Worm (Caenorhabditis elegans): Measurements from ENCODE around the gene iars-1.
A peak's percentile ranks its signal among the peaks of the same experiment; 100 is the strongest.
"Not testable (repeated sequence)": the region's sequence is repeated elsewhere in the genome, so short reads cannot be mapped to it uniquely, and the experiment has no call there.

The iars-1 gene

ce11 chrIV:10368326-10368725 lies at the start of gene iars-1:
Gene iars-1 (plus strand): TSS chrIV:10368601.
- peak; percentile 67 for TF ChIP-seq zip-8 (tag; optimal IDR thresholded peaks at IDR 0.05)
- TF ChIP-seq sem-2 (GFP tag; optimal IDR thresholded peaks at IDR 0.05), result no peak

- TF ChIP-seq elt-3 (tag; optimal IDR thresholded peaks at IDR 0.05); ham-2 (GFP tag; optimal IDR thresholded peaks at IDR 0.05); lin-32 (GFP tag; optimal IDR thresholded peaks at IDR 0.05): not testable (repeated sequence)
Observed at ce11 chrIV:10322650-10323049, 45.8 kb upstream of the iars-1 start, which contains the start of gene R09E10.1. Gene R09E10.1 (minus strand): TSS chrIV:10322750.

- TF ChIP-seq ham-2 (GFP tag; optimal IDR thresholded peaks at IDR 0.05), result peak; percentile 57
- no peak for TF ChIP-seq nhr-2 (tag; optimal IDR thresholded peaks at IDR 0.05)
Observed at ce11 chrIV:10330962-10331361, 37.4 kb upstream of the iars-1 start.

- TF ChIP-seq nhr-2 (tag; optimal IDR thresholded peaks at IDR 0.05) (no peak), nhr-76 (tag; optimal IDR thresholded peaks at IDR 0.05) (no peak), mls-2 (tag; optimal IDR thresholded peaks at IDR 0.05) (no peak), ham-2 (GFP tag; optimal IDR thresholded peaks at IDR 0.05) (no peak), flh-1 (GFP tag; optimal IDR thresholded peaks at IDR 0.05) (no peak), nhr-237 (tag; optimal IDR thresholded peaks at IDR 0.05) (no peak), nhr-12 (tag; optimal IDR thresholded peaks at IDR 0.05) (no peak), unc-120 (tag; optimal IDR thresholded peaks at IDR 0.05; ENCODE audit: poor library complexity, severe bottlenecking) (no peak), drap-1 (GFP tag; optimal IDR thresholded peaks at IDR 0.05) (no peak), pha-4 (tag; optimal IDR thresholded peaks at IDR 0.05) (no peak), M03D4.4 (tag; optimal IDR thresholded peaks at IDR 0.05) (no peak), ceh-39 (tag; optimal IDR thresholded peaks at IDR 0.05) (no peak), blmp-1 (tag; optimal IDR thresholded peaks at IDR 0.05) (no peak), ztf-11 (tag; optimal IDR thresholded peaks at IDR 0.05) (no peak), hlh-1 (tag; optimal IDR thresholded peaks at IDR 0.05) (no peak), unc-39 (tag; optimal IDR thresholded peaks at IDR 0.05) (no peak)
Observed at ce11 chrIV:10331882-10332281, 36.5 kb upstream of the iars-1 start.

- TF ChIP-seq ztf-11 (tag; optimal IDR thresholded peaks at IDR 0.05) (no peak), pha-4 (tag; optimal IDR thresholded peaks at IDR 0.05) (no peak), sem-2 (GFP tag; optimal IDR thresholded peaks at IDR 0.05) (no peak), mls-2 (tag; optimal IDR thresholded peaks at IDR 0.05) (no peak), cnd-1 (tag; optimal IDR thresholded peaks at IDR 0.05) (no peak), unc-120 (tag; optimal IDR thresholded peaks at IDR 0.05; ENCODE audit: poor library complexity, severe bottlenecking) (no peak), ham-2 (GFP tag; optimal IDR thresholded peaks at IDR 0.05) (no peak), zip-8 (tag; optimal IDR thresholded peaks at IDR 0.05) (no peak), unc-62 (GFP tag; optimal IDR thresholded peaks at IDR 0.05) (no peak), unc-39 (tag; optimal IDR thresholded peaks at IDR 0.05) (no peak), nhr-28 (tag; optimal IDR thresholded peaks at IDR 0.05) (no peak), mab-5 (tag; optimal IDR thresholded peaks at IDR 0.05) (no peak), ces-1 (GFP tag; optimal IDR thresholded peaks at IDR 0.05) (no peak)
Observed at ce11 chrIV:10337286-10337685, 31.1 kb upstream of the iars-1 start.

- TF ChIP-seq cnd-1 (tag; optimal IDR thresholded peaks at IDR 0.05), result no peak
- TF ChIP-seq M03D4.4 (tag; optimal IDR thresholded peaks at IDR 0.05), result no peak
- TF ChIP-seq sem-2 (GFP tag; optimal IDR thresholded peaks at IDR 0.05), result no peak
- no peak for TF ChIP-seq nhr-2 (tag; optimal IDR thresholded peaks at IDR 0.05)
- no peak for TF ChIP-seq unc-120 (tag; optimal IDR thresholded peaks at IDR 0.05; ENCODE audit: poor library complexity, severe bottlenecking)
- no peak for TF ChIP-seq blmp-1 (tag; optimal IDR thresholded peaks at IDR 0.05)
- no peak for TF ChIP-seq mls-2 (tag; optimal IDR thresholded peaks at IDR 0.05)
- TF ChIP-seq tbx-8 (GFP tag; optimal IDR thresholded peaks at IDR 0.05), result no peak
- no peak for TF ChIP-seq elt-1 (tag; optimal IDR thresholded peaks at IDR 0.05; ENCODE audit: borderline replicate concordance, insufficient read depth)
- TF ChIP-seq ceh-39 (tag; optimal IDR thresholded peaks at IDR 0.05), result no peak
- no peak for TF ChIP-seq nhr-237 (tag; optimal IDR thresholded peaks at IDR 0.05)
- TF ChIP-seq snpc-4 (tag; optimal IDR thresholded peaks at IDR 0.05), result no peak
Observed at ce11 chrIV:10339701-10340100, 28.7 kb upstream of the iars-1 start.

All from whole organism, mixed stage, embryonic.